Worm (Caenorhabditis elegans): ENCODE measurements around the gene T07E3.2.

ce11 chrIII:6856709-6857108 is 49.8 kb upstream of the T07E3.2 start, which contains the start of gene zak-1:
- TF ChIP-seq unc-62 (GFP tag; optimal IDR thresholded peaks at IDR 0.05 in 1 of 2), result no peak
- no peak for TF ChIP-seq unc-62 (tag; optimal IDR thresholded peaks at IDR 0.05)
- TF ChIP-seq lim-7 (GFP tag; IDR thresholded peaks at IDR 0.05), result no peak
- no peak for TF ChIP-seq D1046.2 (GFP tag; IDR thresholded peaks at IDR 0.05)
- TF ChIP-seq dve-1 (tag; optimal IDR thresholded peaks at IDR 0.05; ENCODE audit: insufficient read depth), result no peak
- no peak for TF ChIP-seq fos-1 (tag; optimal IDR thresholded peaks at IDR 0.05)
- TF ChIP-seq nhr-237 (tag; optimal IDR thresholded peaks at IDR 0.05), result no peak
- no peak for TF ChIP-seq ceh-82 (tag; optimal IDR thresholded peaks at IDR 0.05)
- no peak for TF ChIP-seq nhr-11 (tag; optimal IDR thresholded peaks at IDR 0.05)
- TF ChIP-seq F44E2.7 (GFP tag; IDR thresholded peaks at IDR 0.05), result no peak

Measured in whole organism, L4 larva.